Worm (Caenorhabditis elegans): ENCODE results near the gene thn-2.

- no peak for TF ChIP-seq egl-27 (tag; optimal IDR thresholded peaks at IDR 0.05)
- no peak for TF ChIP-seq ces-1 (GFP tag; optimal IDR thresholded peaks at IDR 0.05)
- TF ChIP-seq jun-1 (tag; optimal IDR thresholded peaks at IDR 0.05): no peak
- no peak for TF ChIP-seq skn-1 (tag; optimal IDR thresholded peaks at IDR 0.05)
- no peak for TF ChIP-seq irx-1 (tag; optimal IDR thresholded peaks at IDR 0.05)
- TF ChIP-seq efl-1 (optimal IDR thresholded peaks at IDR 0.05): no peak
- peak in 1 of 2 experiments; percentile 30 for TF ChIP-seq efl-1 (GFP tag; optimal IDR thresholded peaks at IDR 0.05 in 1 of 2)
- TF ChIP-seq unc-98 (GFP tag; IDR thresholded peaks at IDR 0.05): no peak
- TF ChIP-seq elt-3 (tag; optimal IDR thresholded peaks at IDR 0.05): no peak
- TF ChIP-seq fos-1 (tag; optimal IDR thresholded peaks at IDR 0.05): no peak
- no peak for TF ChIP-seq lin-35 (GFP tag; optimal IDR thresholded peaks at IDR 0.05)
- TF ChIP-seq dpl-1 (GFP tag; optimal IDR thresholded peaks at IDR 0.05): no peak
- no peak for TF ChIP-seq lin-13 (GFP tag; optimal IDR thresholded peaks at IDR 0.05)
Measured at ce11 chrIV:12359979-12360378, 23.0 kb upstream of the thn-2 start.
